Worm (Caenorhabditis elegans): ENCODE results near the gene srv-6.

- TF ChIP-seq atf-7 (tag; optimal IDR thresholded peaks at IDR 0.05) (no peak), ceh-58 (GFP tag; IDR thresholded peaks at IDR 0.05) (no peak), sea-2 (GFP tag; IDR thresholded peaks at IDR 0.05) (no peak), dpl-1 (GFP tag; optimal IDR thresholded peaks at IDR 0.05) (no peak), ceh-100 (GFP tag; IDR thresholded peaks at IDR 0.05) (no peak), bed-1 (GFP tag; IDR thresholded peaks at IDR 0.05) (no peak), ceh-79 (tag; optimal IDR thresholded peaks at IDR 0.05) (no peak), mcd-1 (GFP tag; IDR thresholded peaks at IDR 0.05) (no peak)
These were observed 8.4 kb upstream of the srv-6 start for ce11 chrX:4248417-4248816.
